ENCODE assay signal across 4 worm cellular contexts in genomic region chrV:7000734-7001133, ce11.
TF ChIP-seq lines count a peak whose summit lies in the region.

No protein-coding gene starts in this region.

TF ChIP-seq in whole organism, L1 larva, 84 proteins besides CTCF, POLR2A, EP300 and RAD21:
- no peak for TF ChIP-seq efl-1 (optimal IDR thresholded peaks at IDR 0.05; lab: Kevin White, UChicago)
- TF ChIP-seq efl-1 (GFP tag; optimal IDR thresholded peaks at IDR 0.05 in 1 of 2; lab: Kevin White, UChicago), result peak in 1 of 2 experiments; percentile 75
- TF ChIP-seq elt-2 (tag; optimal IDR thresholded peaks at IDR 0.05; lab: Kevin White, UChicago), result peak; percentile 1
- no peak for TF ChIP-seq C34B4.2 (tag; optimal IDR thresholded peaks at IDR 0.05; lab: Kevin White, UChicago)

TF ChIP-seq in whole organism, L3 larva, 47 proteins besides CTCF, POLR2A, EP300 and RAD21:
- TF ChIP-seq elt-2 (tag; optimal IDR thresholded peaks at IDR 0.05; lab: Kevin White, UChicago), result peak; percentile 40
- no peak for TF ChIP-seq aly-2 (tag; optimal IDR thresholded peaks at IDR 0.05; lab: Kevin White, UChicago)

TF ChIP-seq in whole organism, L4 larva, 104 proteins besides CTCF, POLR2A, EP300 and RAD21:
- TF ChIP-seq nhr-10 (tag; optimal IDR thresholded peaks at IDR 0.05; lab: Kevin White, UChicago) (no peak), tra-1 (GFP tag; IDR thresholded peaks at IDR 0.05; lab: Robert Waterston, UW) (no peak), duxl-1 (tag; optimal IDR thresholded peaks at IDR 0.05; lab: Kevin White, UChicago; ENCODE audit: poor library complexity) (no peak), dmd-6 (GFP tag; IDR thresholded peaks at IDR 0.05; lab: Robert Waterston, UW) (0 out of 2 replicates have a peak, but pooled peaks have one; percentile 14), Y5F2A.4 (GFP tag; optimal IDR thresholded peaks at IDR 0.05; lab: Kevin White, UChicago) (no peak), aly-2 (tag; optimal IDR thresholded peaks at IDR 0.05; lab: Kevin White, UChicago) (no peak), daf-16 (GFP tag; optimal IDR thresholded peaks at IDR 0.05; lab: Kevin White, UChicago) (no peak), daf-16 (tag; optimal IDR thresholded peaks at IDR 0.05; lab: Kevin White, UChicago) (peak; percentile 50), daf-19 (GFP tag; conservative IDR thresholded peaks at IDR 0.05; lab: Robert Waterston, UW) (no peak), dmd-9 (GFP tag; IDR thresholded peaks at IDR 0.05; lab: Robert Waterston, UW) (no peak), ceh-82 (tag; optimal IDR thresholded peaks at IDR 0.05; lab: Kevin White, UChicago) (no peak), dve-1 (tag; optimal IDR thresholded peaks at IDR 0.05; lab: Kevin White, UChicago; ENCODE audit: insufficient read depth) (peak; percentile 21), sdz-12 (GFP tag; optimal IDR thresholded peaks at IDR 0.05; lab: Kevin White, UChicago) (no peak)

TF ChIP-seq in whole organism, mixed stage, embryonic, 35 proteins besides CTCF, POLR2A, EP300 and RAD21:
- TF ChIP-seq ham-2 (GFP tag; optimal IDR thresholded peaks at IDR 0.05; lab: Kevin White, UChicago) (no peak), zip-8 (tag; optimal IDR thresholded peaks at IDR 0.05; lab: Kevin White, UChicago) (peak; percentile 71)
